Worm (Caenorhabditis elegans) whole organism, mixed stage, embryonic: ENCODE measurements around the gene W10G11.2.

ENCODE experiments used
- M03D4.4 ChIP-seq: sonication (generic microtip); optimal IDR thresholded peaks from 2 replicates; lab custom pipeline; 2017; ENCODE audit warnings: mild to moderate bottlenecking, missing genetic modification characterization, missing compliant biosample characterization
- bed-3 ChIP-seq: fragments of 200-800 bp; sonication (Bioruptor generic); optimal IDR thresholded peaks from 3 replicates; lab custom pipeline; 2018; ENCODE audit warnings: mild to moderate bottlenecking, missing genetic modification characterization, moderate library complexity, missing compliant biosample characterization
- blmp-1 ChIP-seq: fragments of 150-350 bp; optimal IDR thresholded peaks from 2 replicates; lab custom pipeline; 2014; ENCODE audit warnings: missing biosample characterization, missing genetic modification characterization
- ceh-39 ChIP-seq: fragments of 150-350 bp; optimal IDR thresholded peaks from 2 replicates; lab custom pipeline; 2014; ENCODE audit warnings: missing biosample characterization, missing genetic modification characterization
- ceh-43 ChIP-seq: fragments of 200-800 bp; sonication (Bioruptor generic); optimal IDR thresholded peaks from 2 replicates; lab custom pipeline; 2018; ENCODE audit warnings: mild to moderate bottlenecking, missing genetic modification characterization, moderate library complexity, missing compliant biosample characterization
- ceh-83 ChIP-seq: fragments of 200-800 bp; sonication (Bioruptor generic); optimal IDR thresholded peaks from 2 replicates; lab custom pipeline; 2018; ENCODE audit warnings: mild to moderate bottlenecking, missing genetic modification characterization, missing compliant biosample characterization
- ces-1 ChIP-seq: fragments of 150-350 bp; optimal IDR thresholded peaks from 2 replicates; lab custom pipeline; 2014; ENCODE audit warnings: missing biosample characterization, missing genetic modification reagents, missing genetic modification characterization
- cnd-1 ChIP-seq: fragments of 200-800 bp; sonication (Bioruptor generic); optimal IDR thresholded peaks from 2 replicates; lab custom pipeline; 2018; ENCODE audit warnings: mild to moderate bottlenecking, missing genetic modification characterization, missing compliant biosample characterization
- drap-1 ChIP-seq: fragments of 200-800 bp; sonication (Bioruptor generic); optimal IDR thresholded peaks from 3 replicates; lab custom pipeline; 2018; ENCODE audit warnings: mild to moderate bottlenecking, missing genetic modification characterization, missing compliant biosample characterization
- elt-1 ChIP-seq: sonication (generic microtip); optimal IDR thresholded peaks from 2 replicates; lab custom pipeline; 2017; ENCODE audit warnings: missing genetic modification characterization, mild to moderate bottlenecking, missing compliant biosample characterization, antibody characterized with exemption, moderate library complexity, borderline replicate concordance; ENCODE audit not compliant: insufficient read depth
- elt-3 ChIP-seq: fragments of 150-350 bp; optimal IDR thresholded peaks from 2 replicates; lab custom pipeline; 2014; ENCODE audit warnings: missing biosample characterization, missing genetic modification characterization
- ham-2 ChIP-seq: fragments of 200-800 bp; sonication (Bioruptor generic); optimal IDR thresholded peaks from 2 replicates; lab custom pipeline; 2018; ENCODE audit warnings: mild to moderate bottlenecking, missing genetic modification characterization, missing compliant biosample characterization
- hlh-1 ChIP-seq: fragments of 150-350 bp; optimal IDR thresholded peaks from 2 replicates; lab custom pipeline; 2014; ENCODE audit warnings: missing biosample characterization, missing genetic modification reagents, missing genetic modification characterization
- lin-13 ChIP-seq: fragments of 150-350 bp; optimal IDR thresholded peaks from 2 replicates; lab custom pipeline; 2014; ENCODE audit warnings: missing biosample characterization, missing genetic modification characterization
- lin-32 ChIP-seq: fragments of 200-800 bp; sonication (Bioruptor generic); optimal IDR thresholded peaks from 2 replicates; lab custom pipeline; 2018; ENCODE audit warnings: mild to moderate bottlenecking, missing genetic modification characterization, missing compliant biosample characterization
- lsy-2 ChIP-seq: fragments of 150-350 bp; optimal IDR thresholded peaks from 2 replicates; lab custom pipeline; 2014; ENCODE audit warnings: missing biosample characterization, missing genetic modification characterization
- mab-5 ChIP-seq: fragments of 150-350 bp; optimal IDR thresholded peaks from 2 replicates; lab custom pipeline; 2014; ENCODE audit warnings: missing biosample characterization, missing genetic modification characterization
- mep-1 ChIP-seq: fragments of 150-350 bp; optimal IDR thresholded peaks from 2 replicates; lab custom pipeline; 2017; ENCODE audit warnings: missing biosample characterization, missing genetic modification reagents, missing genetic modification characterization, inconsistent platforms
- mls-2 ChIP-seq: sonication (generic microtip); optimal IDR thresholded peaks from 2 replicates; lab custom pipeline; 2016; ENCODE audit warnings: mild to moderate bottlenecking, missing genetic modification characterization, moderate library complexity, missing compliant biosample characterization
- nhr-2 ChIP-seq: fragments of 150-350 bp; optimal IDR thresholded peaks from 2 replicates; lab custom pipeline; 2014; ENCODE audit warnings: missing biosample characterization, missing genetic modification characterization
- nhr-237 ChIP-seq: fragments of 150-350 bp; optimal IDR thresholded peaks from 2 replicates; lab custom pipeline; 2014; ENCODE audit warnings: missing biosample characterization, missing genetic modification characterization
- nhr-28 ChIP-seq: fragments of 150-350 bp; optimal IDR thresholded peaks from 2 replicates; lab custom pipeline; 2014; ENCODE audit warnings: missing biosample characterization, missing genetic modification characterization
- nhr-76 ChIP-seq: sonication (generic microtip); optimal IDR thresholded peaks from 2 replicates; lab custom pipeline; 2017; ENCODE audit warnings: missing biosample characterization, missing genetic modification characterization
- pha-4 ChIP-seq: fragments of 150-350 bp; optimal IDR thresholded peaks from 2 replicates; lab custom pipeline; 2018; ENCODE audit warnings: missing biosample characterization, missing genetic modification reagents, missing genetic modification characterization
- sem-2 ChIP-seq: fragments of 200-800 bp; sonication (Bioruptor generic); optimal IDR thresholded peaks from 2 replicates; lab custom pipeline; 2018; ENCODE audit warnings: mild to moderate bottlenecking, missing genetic modification characterization, missing compliant biosample characterization
- sptf-1 ChIP-seq: sonication (generic microtip); optimal IDR thresholded peaks from 2 replicates; lab custom pipeline; 2017; ENCODE audit warnings: mild to moderate bottlenecking, missing genetic modification characterization, moderate library complexity, missing compliant biosample characterization
- tbx-8 ChIP-seq: fragments of 200-800 bp; sonication (Bioruptor generic); optimal IDR thresholded peaks from 2 replicates; lab custom pipeline; 2018; ENCODE audit warnings: mild to moderate bottlenecking, missing genetic modification characterization, moderate library complexity, missing compliant biosample characterization
- unc-120 ChIP-seq: sonication (generic microtip); optimal IDR thresholded peaks from 2 replicates; lab custom pipeline; 2017; ENCODE audit warnings: missing genetic modification characterization, missing compliant biosample characterization; ENCODE audit not compliant: poor library complexity, severe bottlenecking
- unc-39 ChIP-seq: fragments of 150-350 bp; optimal IDR thresholded peaks from 2 replicates; lab custom pipeline; 2014; ENCODE audit warnings: missing biosample characterization, missing genetic modification characterization
- unc-62 ChIP-seq: fragments of 150-350 bp; optimal IDR thresholded peaks from 2 replicates; lab custom pipeline; 2014; ENCODE audit warnings: missing biosample characterization, missing genetic modification reagents, missing genetic modification characterization
- zip-8 ChIP-seq: fragments of 150-350 bp; optimal IDR thresholded peaks from 2 replicates; lab custom pipeline; 2014; ENCODE audit warnings: missing biosample characterization, missing genetic modification characterization
- ztf-11 ChIP-seq: fragments of 150-350 bp; optimal IDR thresholded peaks from 2 replicates; lab custom pipeline; 2014; ENCODE audit warnings: missing biosample characterization, missing genetic modification characterization

Gene W10G11.2

ce11 chrII:3567576-3567975 lies 6.1 kb upstream of the W10G11.2 start:
- peak; percentile 68 for TF ChIP-seq M03D4.4 (tag; lab: Kevin White, UChicago)
- TF ChIP-seq ham-2 = peak; percentile 41
- peak; percentile 59 for TF ChIP-seq sem-2 (GFP tag; lab: Kevin White, UChicago)
- TF ChIP-seq cnd-1 (tag; lab: Kevin White, UChicago) = peak; percentile 72
- peak; percentile 8 for TF ChIP-seq lin-13 (tag; lab: Kevin White, UChicago)
- peak; percentile 60 for TF ChIP-seq unc-120
- peak; percentile 58 for TF ChIP-seq sptf-1 (tag; lab: Kevin White, UChicago)
- peak; percentile 39 for TF ChIP-seq ceh-43 (GFP tag; lab: Kevin White, UChicago)
- peak; percentile 56 for TF ChIP-seq bed-3
- TF ChIP-seq drap-1 (GFP tag; lab: Kevin White, UChicago) = peak; percentile 52
- peak; percentile 4 for TF ChIP-seq mls-2 (tag; lab: Kevin White, UChicago)
- peak; percentile 85 for TF ChIP-seq ceh-83
- peak; percentile 18 for TF ChIP-seq tbx-8
- TF ChIP-seq, all 35 proteins: peak for 13; not testable (repeated sequence) for 22

DNA sequence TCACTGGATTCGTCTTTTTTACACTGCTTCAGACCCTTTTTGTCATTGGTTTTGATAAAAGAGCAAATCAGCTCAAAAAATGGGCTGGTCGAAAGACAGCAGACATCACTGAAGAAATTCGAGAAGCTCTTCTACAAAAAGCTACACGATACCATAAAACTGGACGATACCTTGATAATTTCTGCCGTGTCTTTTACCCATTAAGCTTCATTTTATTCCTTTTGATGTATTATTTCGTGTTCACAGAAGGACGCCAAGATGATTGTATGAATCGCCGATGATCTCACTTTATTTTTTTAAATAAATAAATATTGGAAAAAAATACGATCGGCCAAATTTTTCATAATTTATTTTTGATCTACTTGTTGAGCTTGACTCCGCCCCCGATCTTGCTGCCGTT lies 5.6 kb upstream of the W10G11.2 start:
- no peak for TF ChIP-seq lsy-2 (tag; lab: Kevin White, UChicago)
- TF ChIP-seq lin-32 = no peak
- no peak for TF ChIP-seq ztf-11 (tag; lab: Kevin White, UChicago)
- no peak for TF ChIP-seq drap-1 (GFP tag; lab: Kevin White, UChicago)
- no peak for TF ChIP-seq nhr-76 (tag; lab: Kevin White, UChicago)
- no peak for TF ChIP-seq mab-5
- TF ChIP-seq bed-3 = no peak
- no peak for TF ChIP-seq blmp-1
- no peak for TF ChIP-seq sem-2 (GFP tag; lab: Kevin White, UChicago)
- TF ChIP-seq nhr-2 (tag; lab: Kevin White, UChicago) = no peak
- no peak for TF ChIP-seq unc-39
- TF ChIP-seq nhr-28 (tag; lab: Kevin White, UChicago) = no peak
- no peak for TF ChIP-seq mep-1

- TF ChIP-seq ham-2 (no peak), sptf-1 (tag; lab: Kevin White, UChicago) (no peak), mls-2 (tag; lab: Kevin White, UChicago) (no peak), zip-8 (no peak), lin-13 (tag; lab: Kevin White, UChicago) (no peak), nhr-2 (tag; lab: Kevin White, UChicago) (no peak), ztf-11 (tag; lab: Kevin White, UChicago) (no peak), unc-62 (no peak), pha-4 (tag; lab: Kevin White, UChicago) (no peak), unc-39 (no peak), nhr-28 (tag; lab: Kevin White, UChicago) (no peak), nhr-237 (tag; lab: Kevin White, UChicago) (no peak), bed-3 (no peak), ceh-43 (GFP tag; lab: Kevin White, UChicago) (no peak), sem-2 (GFP tag; lab: Kevin White, UChicago) (no peak), mab-5 (no peak), mep-1 (no peak), elt-3 (tag; lab: Kevin White, UChicago) (no peak), lin-32 (no peak), cnd-1 (tag; lab: Kevin White, UChicago) (no peak)
These were observed 958 bp upstream of the W10G11.2 start, which contains the start of gene W10G11.3 for ce11 chrII:3562419-3562818. TSS of gene W10G11.3 (minus strand) at chrII:3562519.

ce11 chrII:3560592-3560991 lies 869 bp downstream of the W10G11.2 start, which contains the start of gene W10G11.1:
TSS of gene W10G11.1 (minus strand) at chrII:3560692.
- TF ChIP-seq hlh-1 (tag; lab: Kevin White, UChicago) = no peak
- TF ChIP-seq elt-1 (tag; lab: Kevin White, UChicago) = no peak
- no peak for TF ChIP-seq tbx-8
- TF ChIP-seq ceh-83 = no peak
- TF ChIP-seq sptf-1 (tag; lab: Kevin White, UChicago) = no peak
- no peak for TF ChIP-seq lin-32
- TF ChIP-seq ceh-43 (GFP tag; lab: Kevin White, UChicago) = no peak
- TF ChIP-seq ham-2 = no peak
- TF ChIP-seq zip-8 = no peak
- TF ChIP-seq lsy-2 (tag; lab: Kevin White, UChicago) = no peak
- TF ChIP-seq mep-1 = no peak
- no peak for TF ChIP-seq lin-13 (tag; lab: Kevin White, UChicago)
- TF ChIP-seq ceh-39 = no peak
- no peak for TF ChIP-seq M03D4.4 (tag; lab: Kevin White, UChicago)
- no peak for TF ChIP-seq ces-1 (GFP tag; lab: Kevin White, UChicago)
- TF ChIP-seq, all 35 proteins: peak for 0
